Worm (Caenorhabditis elegans): ENCODE measurements around the gene Y11D7A.8.

ce11 chrIV:9245423-9245822 lies 5.8 kb upstream of the Y11D7A.8 start, which contains the start of gene Y11D7A.5:
- TF ChIP-seq blmp-1 (tag; optimal IDR thresholded peaks at IDR 0.05) (no peak), mab-5 (tag; optimal IDR thresholded peaks at IDR 0.05) (no peak), nhr-237 (tag; optimal IDR thresholded peaks at IDR 0.05) (no peak), unc-62 (GFP tag; optimal IDR thresholded peaks at IDR 0.05) (no peak), snpc-4 (tag; optimal IDR thresholded peaks at IDR 0.05) (no peak)

All from whole organism, mixed stage, embryonic.